Worm (Caenorhabditis elegans) whole organism, L3 larva: ENCODE results near the gene catp-5.

Source experiments
- aly-2 ChIP-seq: fragments of 150-350 bp; optimal IDR thresholded peaks from 2 replicates; lab custom pipeline; 2014; ENCODE audit warnings: missing biosample characterization, missing genetic modification characterization
- ama-1 ChIP-seq: fragments of 150-350 bp; optimal IDR thresholded peaks from 2 replicates; lab custom pipeline; 2018
- egl-27 ChIP-seq: sonication (generic microtip); optimal IDR thresholded peaks from 4 replicates; lab custom pipeline; 2017; ENCODE audit warnings: missing biosample characterization, missing genetic modification reagents, missing genetic modification characterization
- fos-1 ChIP-seq: fragments of 150-350 bp; optimal IDR thresholded peaks from 2 replicates; lab custom pipeline; 2014; ENCODE audit warnings: missing biosample characterization, missing genetic modification characterization
- mdl-1 ChIP-seq: fragments of 150-350 bp; optimal IDR thresholded peaks from 2 replicates; lab custom pipeline; 2014; ENCODE audit warnings: missing biosample characterization, missing genetic modification characterization
- mml-1 ChIP-seq: fragments of 150-350 bp; sonication (generic microtip); optimal IDR thresholded peaks from 3 replicates; lab custom pipeline; 2014; ENCODE audit warnings: missing biosample characterization, missing genetic modification characterization
- nfya-1 ChIP-seq: sonication (generic microtip); optimal IDR thresholded peaks from 2 replicates; lab custom pipeline; 2017; ENCODE audit warnings: missing genetic modification characterization, mild to moderate bottlenecking, missing compliant biosample characterization, antibody characterized with exemption, moderate library complexity; ENCODE audit not compliant: insufficient read depth
- nhr-237 ChIP-seq: fragments of 150-350 bp; optimal IDR thresholded peaks from 2 replicates; lab custom pipeline; 2014; ENCODE audit warnings: missing biosample characterization, missing genetic modification characterization
- nhr-77 ChIP-seq: fragments of 150-350 bp; optimal IDR thresholded peaks from 2 replicates; lab custom pipeline; 2014; ENCODE audit warnings: missing biosample characterization, missing genetic modification characterization
- snpc-4 ChIP-seq: fragments of 150-350 bp; optimal IDR thresholded peaks from 2 replicates; lab custom pipeline; 2014; ENCODE audit warnings: missing biosample characterization, missing genetic modification characterization
- unc-62 ChIP-seq: fragments of 150-350 bp; sonication (generic microtip); optimal IDR thresholded peaks from 4 replicates; lab custom pipeline; 2014; ENCODE audit warnings: missing biosample characterization, missing genetic modification reagents, missing genetic modification characterization

DNA sequence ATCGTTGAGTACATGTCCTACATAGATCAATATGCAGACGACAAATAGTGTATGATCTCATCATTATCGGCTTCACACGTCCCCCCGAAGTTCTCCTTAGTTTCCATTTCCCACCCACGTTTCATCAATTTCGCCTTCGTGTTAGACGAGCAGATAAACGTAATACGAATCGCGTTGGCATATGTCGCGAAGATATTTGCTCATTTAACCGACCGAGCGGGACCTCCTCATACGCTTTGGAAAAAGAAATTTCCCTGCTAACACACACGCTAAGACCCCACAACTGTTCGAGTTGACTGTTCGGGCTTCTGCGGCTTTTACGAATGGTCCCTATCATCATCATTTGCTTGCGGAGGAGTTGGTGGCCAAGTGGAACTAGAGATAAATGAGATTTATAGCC, 44.2 kb downstream of the catp-5 start:
- TF ChIP-seq mdl-1 (tag; lab: Kevin White, UChicago), result no peak
- TF ChIP-seq aly-2 (tag; lab: Kevin White, UChicago), result no peak
- TF ChIP-seq egl-27 (tag; lab: Kevin White, UChicago), result no peak
- no peak for TF ChIP-seq snpc-4
- TF ChIP-seq nhr-237 (tag; lab: Kevin White, UChicago), result no peak
- TF ChIP-seq unc-62, result no peak
- no peak for TF ChIP-seq nfya-1 (tag; lab: Kevin White, UChicago)
- TF ChIP-seq ama-1, result no peak
- TF ChIP-seq mml-1, result no peak
- no peak for TF ChIP-seq nhr-77 (tag; lab: Kevin White, UChicago)
- TF ChIP-seq fos-1 (tag; lab: Kevin White, UChicago), result no peak
